Worm (Caenorhabditis elegans): ENCODE results near the gene best-9.
A peak's percentile ranks its signal among the peaks of the same experiment; 100 is the strongest.

The best-9 gene

ce11 chrIV:6577914-6578313, 17.4 kb downstream of the best-9 start, which contains the start of gene C43G2.3:
TSS of gene C43G2.3 (plus strand) at chrIV:6578214.
- TF ChIP-seq unc-86 (tag; optimal IDR thresholded peaks at IDR 0.05) (no peak), elt-2 (tag; optimal IDR thresholded peaks at IDR 0.05) (no peak), snpc-4 (tag; optimal IDR thresholded peaks at IDR 0.05) (no peak), hlh-17 (GFP tag; optimal IDR thresholded peaks at IDR 0.05; ENCODE audit: borderline replicate concordance) (no peak), nhr-77 (tag; optimal IDR thresholded peaks at IDR 0.05) (no peak)

- TF ChIP-seq unc-62 (GFP tag; optimal IDR thresholded peaks at IDR 0.05) (no peak), C04F5.9 (tag; optimal IDR thresholded peaks at IDR 0.05) (no peak), hpl-2 (GFP tag; optimal IDR thresholded peaks at IDR 0.05) (no peak), snpc-4 (tag; optimal IDR thresholded peaks at IDR 0.05) (no peak), hlh-17 (GFP tag; optimal IDR thresholded peaks at IDR 0.05; ENCODE audit: borderline replicate concordance) (no peak), Y116A8C.19 (tag; optimal IDR thresholded peaks at IDR 0.05; ENCODE audit: borderline replicate concordance) (no peak), zip-4 (GFP tag; optimal IDR thresholded peaks at IDR 0.05) (no peak), egl-27 (tag; optimal IDR thresholded peaks at IDR 0.05) (no peak), lir-3 (tag; optimal IDR thresholded peaks at IDR 0.05; ENCODE audit: poor library complexity) (no peak), lsy-2 (tag; optimal IDR thresholded peaks at IDR 0.05) (no peak)
Observed at ce11 chrIV:6581658-6582057, 21.1 kb downstream of the best-9 start.

- TF ChIP-seq nhr-76 (tag; optimal IDR thresholded peaks at IDR 0.05) (no peak), ceh-8 (GFP tag; optimal IDR thresholded peaks at IDR 0.05) (no peak), nhr-90 (tag; optimal IDR thresholded peaks at IDR 0.05; ENCODE audit: poor library complexity) (no peak), ces-1 (GFP tag; optimal IDR thresholded peaks at IDR 0.05) (no peak), lir-3 (tag; optimal IDR thresholded peaks at IDR 0.05; ENCODE audit: poor library complexity) (no peak), nhr-85 (tag) (no peak), alr-1 (tag; optimal IDR thresholded peaks at IDR 0.05; ENCODE audit: borderline replicate concordance) (no peak), unc-98 (GFP tag; IDR thresholded peaks at IDR 0.05) (no peak), pqm-1 (tag; optimal IDR thresholded peaks at IDR 0.05) (no peak), unc-30 (tag; optimal IDR thresholded peaks at IDR 0.05) (no peak), xbp-1 (tag; optimal IDR thresholded peaks at IDR 0.05) (no peak), elt-2 (tag; optimal IDR thresholded peaks at IDR 0.05) (no peak), fkh-10 (GFP tag; optimal IDR thresholded peaks at IDR 0.05) (no peak), hpl-2 (GFP tag; optimal IDR thresholded peaks at IDR 0.05) (no peak), dpl-1 (GFP tag; optimal IDR thresholded peaks at IDR 0.05) (no peak), zip-4 (GFP tag; optimal IDR thresholded peaks at IDR 0.05) (no peak)
Observed at ce11 chrIV:6582604-6583003, 22.1 kb downstream of the best-9 start, which contains the start of gene odr-8. TSS of gene odr-8 (minus strand) at chrIV:6582704.

ce11 chrIV:6585397-6585921, 24.9 kb downstream of the best-9 start, which contains the start of the genes F38A5.2 and dnj-11:
TSS of gene F38A5.2 (minus strand) at chrIV:6585400.
TSS of gene dnj-11 (plus strand) at chrIV:6585871.
- peak; percentile 59 for TF ChIP-seq lin-39 (tag; optimal IDR thresholded peaks at IDR 0.05)
- peak; percentile 60 for TF ChIP-seq F16B12.6 (tag; optimal IDR thresholded peaks at IDR 0.05)
- peak; percentile 81 for TF ChIP-seq fkh-8 (tag; optimal IDR thresholded peaks at IDR 0.05)
- TF ChIP-seq mab-9 (GFP tag; IDR thresholded peaks at IDR 0.05), result no peak
- no peak for TF ChIP-seq egl-27 (tag; optimal IDR thresholded peaks at IDR 0.05)
- no peak for TF ChIP-seq Y116A8C.19 (tag; optimal IDR thresholded peaks at IDR 0.05; ENCODE audit: borderline replicate concordance)
- TF ChIP-seq unc-30 (tag; optimal IDR thresholded peaks at IDR 0.05), result no peak
- peak; percentile 67 for TF ChIP-seq snpc-4 (tag; optimal IDR thresholded peaks at IDR 0.05)
- TF ChIP-seq hlh-4 (tag; optimal IDR thresholded peaks at IDR 0.05), result no peak
- no peak for TF ChIP-seq unc-62 (GFP tag; optimal IDR thresholded peaks at IDR 0.05)
- TF ChIP-seq skn-1 (tag; optimal IDR thresholded peaks at IDR 0.05), result peak; percentile 90
- TF ChIP-seq lin-35 (GFP tag; optimal IDR thresholded peaks at IDR 0.05), result peak; percentile 86 to 91
- peak; percentile 58 for TF ChIP-seq zip-4 (GFP tag; optimal IDR thresholded peaks at IDR 0.05)
- peak; percentile 87 to 93 for TF ChIP-seq lsy-2 (tag; optimal IDR thresholded peaks at IDR 0.05)
- peak; percentile 88 to 90 for TF ChIP-seq efl-1 (optimal IDR thresholded peaks at IDR 0.05)
- peak; percentile 83 to 98 for TF ChIP-seq efl-1 (GFP tag; optimal IDR thresholded peaks at IDR 0.05 in 1 of 2)
- no peak for TF ChIP-seq ceh-90 (tag; optimal IDR thresholded peaks at IDR 0.05)
- peak; percentile 72 for TF ChIP-seq blmp-1 (tag; optimal IDR thresholded peaks at IDR 0.05)
- TF ChIP-seq lin-14 (GFP tag; optimal IDR thresholded peaks at IDR 0.05), result peak; percentile 89
- peak; percentile 69 for TF ChIP-seq jun-1 (tag; optimal IDR thresholded peaks at IDR 0.05)
- peak; percentile 74 for TF ChIP-seq grh-1 (GFP tag; IDR thresholded peaks at IDR 0.05)
- TF ChIP-seq snu-23 (GFP tag; optimal IDR thresholded peaks at IDR 0.05), result peak; percentile 91
- TF ChIP-seq nhr-47 (tag; optimal IDR thresholded peaks at IDR 0.05), result peak; percentile 88
- peak; percentile 42 for TF ChIP-seq sox-4 (tag; optimal IDR thresholded peaks at IDR 0.05)
- peak; percentile 88 for TF ChIP-seq mep-1 (tag; optimal IDR thresholded peaks at IDR 0.05)
- no peak for TF ChIP-seq zag-1 (tag; optimal IDR thresholded peaks at IDR 0.05)
- TF ChIP-seq fkh-4 (tag; optimal IDR thresholded peaks at IDR 0.05; ENCODE audit: borderline replicate concordance), result no peak

All from whole organism, L1 larva.